Fruit fly (Drosophila melanogaster) whole organism, pupa: ENCODE measurements around the gene Vps45.

Source experiments
- CG10348 ChIP-seq: fragments of 200-800 bp; sonication (Bioruptor generic); IDR thresholded peaks from 2 replicates; pipeline ENCODE4 v1.3.6; 2022; ENCODE audit warnings: missing biosample characterization, missing genetic modification characterization
- CG12605 ChIP-seq: fragments of 200-800 bp; sonication (Bioruptor generic); IDR thresholded peaks from 2 replicates; pipeline ENCODE4 v1.3.6; 2022; ENCODE audit warnings: missing biosample characterization, missing genetic modification characterization
- CG13204 ChIP-seq: fragments of 200-800 bp; sonication (Bioruptor generic); optimal IDR thresholded peaks from 2 replicates; lab custom pipeline; 2018; ENCODE audit warnings: missing biosample characterization, mild to moderate bottlenecking, missing genetic modification characterization, moderate library complexity
- CG14655 ChIP-seq: fragments of 200-800 bp; sonication (Bioruptor generic); optimal IDR thresholded peaks from 3 replicates; lab custom pipeline; 2017; ENCODE audit warnings: mild to moderate bottlenecking, missing biosample characterization, missing genetic modification reagents, missing genetic modification characterization
- CG15710 ChIP-seq: fragments of 200-800 bp; sonication (Bioruptor generic); optimal IDR thresholded peaks from 2 replicates; lab custom pipeline; 2018; ENCODE audit warnings: missing biosample characterization, mild to moderate bottlenecking, missing genetic modification characterization, moderate library complexity
- CG17806 ChIP-seq: fragments of 200-800 bp; sonication (Bioruptor generic); optimal IDR thresholded peaks from 2 replicates; lab custom pipeline; 2018; ENCODE audit warnings: missing biosample characterization, mild to moderate bottlenecking, missing genetic modification characterization, moderate library complexity
- CG32121 ChIP-seq: fragments of 200-800 bp; sonication (Bioruptor generic); IDR thresholded peaks from 2 replicates; pipeline ENCODE4 v1.3.6; 2022; ENCODE audit warnings: missing biosample characterization, missing genetic modification characterization
- CG34367 ChIP-seq: fragments of 200-800 bp; sonication (Bioruptor generic); optimal IDR thresholded peaks from 2 replicates; lab custom pipeline; 2018; ENCODE audit warnings: missing biosample characterization, mild to moderate bottlenecking, missing genetic modification characterization
- CG4496 ChIP-seq: fragments of 200-800 bp; sonication (Bioruptor generic); IDR thresholded peaks from 3 replicates; pipeline ENCODE4 v1.3.6; 2022; ENCODE audit warnings: missing biosample characterization, missing genetic modification characterization
- CG8159 ChIP-seq: fragments of 200-800 bp; sonication (Bioruptor generic); optimal IDR thresholded peaks from 3 replicates; lab custom pipeline; 2018; ENCODE audit warnings: missing biosample characterization, mild to moderate bottlenecking, missing genetic modification characterization, moderate library complexity
- CG8301 ChIP-seq: fragments of 200-800 bp; sonication (Bioruptor generic); optimal IDR thresholded peaks from 2 replicates; lab custom pipeline; 2018; ENCODE audit warnings: missing biosample characterization, mild to moderate bottlenecking, missing genetic modification characterization
- CG9948 ChIP-seq: fragments of 200-800 bp; sonication (Bioruptor generic); optimal IDR thresholded peaks from 2 replicates; lab custom pipeline; 2018; ENCODE audit warnings: missing biosample characterization, mild to moderate bottlenecking, missing genetic modification characterization, moderate library complexity
- D1 ChIP-seq: fragments of 200-800 bp; sonication (Bioruptor generic); optimal IDR thresholded peaks from 2 replicates; lab custom pipeline; 2018; ENCODE audit warnings: missing biosample characterization, mild to moderate bottlenecking, missing genetic modification characterization, moderate library complexity
- EcR ChIP-seq: fragments of 200-800 bp; sonication (Bioruptor generic); optimal IDR thresholded peaks from 3 replicates; lab custom pipeline; 2019; ENCODE audit warnings: missing biosample characterization, missing genetic modification characterization, mild to moderate bottlenecking, moderate library complexity, missing genetic modification reagents
- Ets98B ChIP-seq: fragments of 200-800 bp; sonication (Bioruptor generic); IDR thresholded peaks from 2 replicates; pipeline ENCODE4 v1.3.6; 2022; ENCODE audit warnings: missing biosample characterization, missing genetic modification characterization
- Pif1A ChIP-seq: fragments of 200-800 bp; sonication (Bioruptor generic); optimal IDR thresholded peaks from 3 replicates; lab custom pipeline; 2016; ENCODE audit warnings: missing biosample characterization, missing genetic modification characterization
- Pif1B ChIP-seq: fragments of 200-800 bp; sonication (Bioruptor generic); optimal IDR thresholded peaks from 3 replicates; lab custom pipeline; 2016; ENCODE audit warnings: missing biosample characterization, missing genetic modification characterization
- Snoo ChIP-seq: fragments of 200-800 bp; sonication (Bioruptor generic); optimal IDR thresholded peaks from 3 replicates; lab custom pipeline; 2017; ENCODE audit warnings: missing biosample characterization, mild to moderate bottlenecking, missing genetic modification characterization, inconsistent platforms
- fd96Ca ChIP-seq: fragments of 200-800 bp; sonication (Bioruptor generic); IDR thresholded peaks from 3 replicates; pipeline ENCODE4 v1.3.6; 2022; ENCODE audit warnings: missing biosample characterization, missing genetic modification characterization
- gl ChIP-seq: fragments of 200-800 bp; sonication (Bioruptor generic); optimal IDR thresholded peaks from 2 replicates; lab custom pipeline; 2018; ENCODE audit warnings: missing biosample characterization, mild to moderate bottlenecking, missing genetic modification characterization
- rn ChIP-seq: fragments of 200-800 bp; sonication (Bioruptor generic); IDR thresholded peaks from 2 replicates; pipeline ENCODE4 v1.3.6; 2022; ENCODE audit warnings: missing biosample characterization, missing genetic modification characterization

Gene Vps45

dm6 chr3R:9551659-9552435 lies 11.9 kb upstream of the Vps45 start, which contains the start of the genes mura and RnpS1:
Gene mura, minus strand, starts transcription at chr3R:9551806.
Gene RnpS1, plus strand, starts transcription at chr3R:9552034.
- TF ChIP-seq CG13204 (no peak), Pif1A (GFP tag; lab: Kevin White, UChicago) (no peak)

DNA sequence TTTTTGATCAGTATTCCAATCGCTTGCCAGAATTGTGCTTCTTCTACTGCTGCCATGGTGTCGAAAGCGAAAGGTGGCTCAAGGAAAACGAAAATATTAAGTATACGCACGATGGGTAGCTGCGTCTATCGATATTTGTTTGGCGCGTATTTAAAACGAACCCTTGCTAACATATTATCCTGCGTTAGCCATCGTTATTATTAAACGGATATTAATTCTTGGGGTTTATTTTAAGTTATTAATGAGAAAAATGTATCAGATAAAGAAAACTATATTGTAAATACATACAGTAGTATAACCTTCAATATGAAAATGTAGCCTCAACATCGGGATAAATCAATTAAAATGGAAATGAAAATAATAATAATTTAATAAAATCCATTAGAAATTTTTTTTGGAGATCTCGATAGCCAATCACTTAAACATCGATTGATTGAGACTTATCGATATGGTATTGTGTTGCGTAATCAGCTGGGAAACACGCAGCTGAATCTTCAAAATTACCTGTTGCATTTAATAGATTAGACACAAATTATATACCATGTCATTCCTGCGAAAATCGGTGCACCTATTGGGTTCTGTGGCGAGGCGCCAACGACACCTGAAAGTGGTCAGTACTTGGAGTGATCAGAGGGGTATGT lies 8.3 kb upstream of the Vps45 start, which contains the start of the genes CG9386 and BckdhA:
TSS of gene CG9386 (minus strand) at position 75 of the 641 bp plus-strand sequence.
TSS of gene BckdhA (plus strand) at position 452 of the 641 bp plus-strand sequence.
- TF ChIP-seq CG14655 (GFP tag; lab: Kevin White, UChicago) = no peak
- TF ChIP-seq CG32121 = 0 out of 2 replicates have a peak, but pooled peaks have one; percentile 10
- TF ChIP-seq CG8159 = peak; percentile 16
- peak; percentile 39; the same call in 1 of the 3 replicates for TF ChIP-seq CG4496 (GFP tag; lab: Robert Waterston, UW)
- TF ChIP-seq Snoo = peak; percentile 23

dm6 chr3R:9559413-9560014 lies 4.2 kb upstream of the Vps45 start, which contains the start of the genes AP-1mu and MBD-like:
Gene AP-1mu, minus strand, starts transcription at chr3R:9559525.
Gene MBD-like, plus strand, starts transcription at chr3R:9559760.
- TF ChIP-seq CG32121 = peak; percentile 48; the same call in 1 of the 2 replicates
- no peak for TF ChIP-seq CG34367 (tag; lab: Kevin White, UChicago)
- peak; percentile 20; the same call in 1 of the 2 replicates for TF ChIP-seq rn (GFP tag; lab: Robert Waterston, UW)
- TF ChIP-seq CG4496 (GFP tag; lab: Robert Waterston, UW) = peak; percentile 55; the same call in 2 of the 3 replicates
- TF ChIP-seq CG14655 (GFP tag; lab: Kevin White, UChicago) = no peak
- peak; percentile 42; the same call in 1 of the 3 replicates for TF ChIP-seq fd96Ca
- TF ChIP-seq CG12605 (GFP tag; lab: Robert Waterston, UW) = no peak
- TF ChIP-seq Pif1B (GFP tag; lab: Kevin White, UChicago) = no peak
- no peak for TF ChIP-seq EcR (GFP tag; lab: Kevin White, UChicago)
- no peak for TF ChIP-seq CG13204
- TF ChIP-seq CG8159 = peak; percentile 53
- no peak for TF ChIP-seq Pif1A (GFP tag; lab: Kevin White, UChicago)
- no peak for TF ChIP-seq gl (tag; lab: Kevin White, UChicago)
- TF ChIP-seq CG9948 (tag; lab: Kevin White, UChicago) = peak; percentile 20
- peak; percentile 65 for TF ChIP-seq CG15710 (tag; lab: Kevin White, UChicago)
- peak; percentile 15 for TF ChIP-seq CG17806 (tag; lab: Kevin White, UChicago)
- TF ChIP-seq Snoo = peak; percentile 31
- TF ChIP-seq CG8301 (tag; lab: Kevin White, UChicago) = no peak
- TF ChIP-seq D1 = no peak
- TF ChIP-seq Ets98B = no peak
- TF ChIP-seq CG10348 (GFP tag; lab: Robert Waterston, UW) = no peak

DNA sequence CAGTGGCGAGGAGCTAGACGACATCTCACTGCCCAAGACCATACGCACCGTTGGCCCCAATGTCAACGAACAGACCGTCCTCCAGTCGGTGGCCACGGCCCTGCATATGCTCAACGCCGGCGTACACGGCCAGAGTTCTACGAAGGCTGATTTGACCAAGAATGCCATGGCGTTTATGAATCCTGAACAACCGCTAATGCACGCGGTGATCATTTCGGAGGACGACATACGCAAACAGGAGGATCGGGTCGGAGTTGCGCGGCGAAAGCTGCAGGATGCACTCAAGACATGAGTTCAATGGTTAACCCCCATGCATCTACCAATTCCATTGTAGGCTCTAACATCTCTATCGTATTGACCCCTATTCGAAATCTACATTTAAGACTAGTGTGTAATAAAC lies 2.6 kb upstream of the Vps45 start:
- TF ChIP-seq CG10348 (GFP tag; lab: Robert Waterston, UW) (no peak), CG8301 (tag; lab: Kevin White, UChicago) (no peak), CG34367 (tag; lab: Kevin White, UChicago) (no peak), fd96Ca (no peak), Ets98B (no peak), CG12605 (GFP tag; lab: Robert Waterston, UW) (no peak), CG13204 (no peak), CG8159 (no peak), EcR (GFP tag; lab: Kevin White, UChicago) (no peak)

- no peak for TF ChIP-seq gl (tag; lab: Kevin White, UChicago)
- TF ChIP-seq CG9948 (tag; lab: Kevin White, UChicago) = no peak
- no peak for TF ChIP-seq rn (GFP tag; lab: Robert Waterston, UW)
- TF ChIP-seq CG32121 = no peak
- TF ChIP-seq fd96Ca = no peak
- no peak for TF ChIP-seq Snoo
- TF ChIP-seq D1 = no peak
- TF ChIP-seq EcR (GFP tag; lab: Kevin White, UChicago) = no peak
- TF ChIP-seq CG17806 (tag; lab: Kevin White, UChicago) = no peak
- TF ChIP-seq CG8159 = no peak
- TF ChIP-seq CG10348 (GFP tag; lab: Robert Waterston, UW) = no peak
- TF ChIP-seq CG13204 = no peak
- no peak for TF ChIP-seq CG8301 (tag; lab: Kevin White, UChicago)
- no peak for TF ChIP-seq CG4496 (GFP tag; lab: Robert Waterston, UW)
- no peak for TF ChIP-seq Pif1A (GFP tag; lab: Kevin White, UChicago)
- no peak for TF ChIP-seq CG34367 (tag; lab: Kevin White, UChicago)
- no peak for TF ChIP-seq Ets98B
Observed at dm6 chr3R:9565895-9566294, 2.2 kb downstream of the Vps45 start, which contains the start of gene CG16789. Gene CG16789, plus strand, starts transcription at chr3R:9566195.

- TF ChIP-seq Pif1B (GFP tag; lab: Kevin White, UChicago) = no peak
- no peak for TF ChIP-seq CG8159
- TF ChIP-seq Snoo = no peak
- TF ChIP-seq CG4496 (GFP tag; lab: Robert Waterston, UW) = no peak
- TF ChIP-seq CG13204 = no peak
- TF ChIP-seq, all 21 proteins: peak for 0
Observed at dm6 chr3R:9570114-9570513, 6.4 kb downstream of the Vps45 start, which contains the start of gene CG16790. Gene CG16790, minus strand, starts transcription at chr3R:9570214.
